Worm (Caenorhabditis elegans) whole organism, young adult: Measurements from ENCODE around the gene F45G2.8.

ENCODE experiments used
- Y53G8AR.9 ChIP-seq: fragments of 200-800 bp; sonication (Bioruptor generic); conservative IDR thresholded peaks from 2 replicates; pipeline ENCODE4 v1.3.6; 2022; ENCODE audit warnings: missing genetic modification reagents, missing genetic modification characterization, missing compliant biosample characterization
- dpl-1 ChIP-seq: fragments of 150-350 bp; optimal IDR thresholded peaks from 2 replicates; lab custom pipeline; 2014; ENCODE audit warnings: missing biosample characterization, missing genetic modification reagents, missing genetic modification characterization
- gei-17 ChIP-seq: fragments of 200-800 bp; sonication (Bioruptor generic); optimal IDR thresholded peaks from 2 replicates; lab custom pipeline; 2018; ENCODE audit warnings: mild to moderate bottlenecking, missing genetic modification characterization, missing compliant biosample characterization
- hmg-20 ChIP-seq: fragments of 200-800 bp; sonication (Bioruptor generic); IDR thresholded peaks from 2 replicates; pipeline ENCODE4 v1.3.6; 2022; ENCODE audit warnings: missing genetic modification reagents, missing genetic modification characterization, missing compliant biosample characterization
- snpc-4 ChIP-seq, 5 experiments: fragments of 150-350 bp in 1 of 5; sonication (generic microtip) in 4 of 5; optimal IDR thresholded peaks; 2 replicates each; lab custom pipeline; 2014 to 2018; ENCODE audit warnings: missing genetic modification characterization in 5 of 5, missing biosample characterization in 3 of 5, antibody characterized with exemption in 2 of 5, mild to moderate bottlenecking in 2 of 5, missing compliant biosample characterization in 2 of 5, missing genotype in 2 of 5, moderate library complexity in 2 of 5, missing genetic modification reagents in 1 of 5
- ztf-6 ChIP-seq: fragments of 200-800 bp; sonication (Bioruptor generic); IDR thresholded peaks from 2 replicates; pipeline ENCODE4 v1.3.6; 2022; ENCODE audit warnings: missing genetic modification reagents, missing genetic modification characterization, missing compliant biosample characterization

DNA sequence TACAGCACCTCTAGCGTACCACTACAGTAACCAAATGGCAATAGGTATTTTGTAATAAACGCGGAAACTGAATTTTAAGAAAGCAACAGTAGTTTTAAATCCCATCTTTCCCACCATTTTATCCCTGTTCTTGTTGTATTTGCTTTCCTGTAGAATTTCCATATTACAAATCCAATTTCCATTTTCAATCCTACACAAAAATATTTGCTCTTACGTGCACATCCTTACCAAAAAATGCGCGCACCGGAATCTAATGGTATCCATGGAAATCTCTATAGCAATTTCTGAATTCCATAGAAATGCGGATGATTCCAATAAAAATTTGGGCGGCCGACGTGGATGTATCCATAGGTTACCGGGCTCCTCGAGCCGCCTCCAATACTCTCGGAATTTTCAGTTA, 5.3 kb downstream of the F45G2.8 start, which contains the start of gene trf-1:
- no peak for TF ChIP-seq gei-17 (GFP tag; lab: Kevin White, UChicago)
- TF ChIP-seq Y53G8AR.9 (GFP tag; lab: Robert Waterston, UW): no peak
- no peak for TF ChIP-seq snpc-4 (GFP tag; optimal IDR thresholded peaks at IDR 0.05; lab: Kevin White, UChicago)
- no peak for TF ChIP-seq snpc-4 (tag; optimal IDR thresholded peaks at IDR 0.05; lab: Kevin White, UChicago)
- no peak for TF ChIP-seq ztf-6 (GFP tag; lab: Robert Waterston, UW)
- no peak for TF ChIP-seq hmg-20
- TF ChIP-seq dpl-1 (GFP tag; lab: Kevin White, UChicago): no peak
